Worm (Caenorhabditis elegans): Measurements from ENCODE around the gene dlat-1.

DNA sequence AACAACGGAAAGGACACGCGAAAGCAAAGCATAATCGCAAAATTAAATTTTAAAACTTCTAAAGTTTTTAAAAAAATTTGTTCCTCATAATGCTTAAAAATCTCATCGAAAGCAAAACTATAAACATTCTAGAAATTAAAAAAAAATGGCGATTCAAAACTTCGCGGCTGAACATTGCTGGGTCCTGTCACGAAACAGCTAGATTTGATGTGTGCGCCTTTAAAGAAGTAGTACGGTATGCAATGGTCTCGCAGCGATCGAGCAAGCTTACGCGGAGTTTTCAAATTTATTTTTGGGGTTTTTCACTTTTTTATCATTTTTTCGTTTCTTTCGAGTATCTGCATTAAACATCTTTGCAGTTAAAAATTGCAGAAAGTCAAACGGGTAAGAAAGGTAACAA, 10.0 kb upstream of the dlat-1 start, which contains the start of gene coh-3:
- no peak for TF ChIP-seq nhr-77 (tag; optimal IDR thresholded peaks at IDR 0.05)
- no peak for TF ChIP-seq ztf-11 (tag; optimal IDR thresholded peaks at IDR 0.05)
- no peak for TF ChIP-seq aly-2 (tag; optimal IDR thresholded peaks at IDR 0.05)
- no peak for TF ChIP-seq fos-1 (tag; optimal IDR thresholded peaks at IDR 0.05)
- no peak for TF ChIP-seq nhr-237 (tag; optimal IDR thresholded peaks at IDR 0.05)
- no peak for TF ChIP-seq unc-62 (GFP tag; optimal IDR thresholded peaks at IDR 0.05 in 1 of 2)
- TF ChIP-seq unc-62 (tag; optimal IDR thresholded peaks at IDR 0.05): no peak
- no peak for TF ChIP-seq nhr-111 (GFP tag; optimal IDR thresholded peaks at IDR 0.05)
- TF ChIP-seq nhr-11 (tag; optimal IDR thresholded peaks at IDR 0.05): no peak
- TF ChIP-seq snpc-4 (tag; optimal IDR thresholded peaks at IDR 0.05): no peak
- no peak for TF ChIP-seq mxl-2 (GFP tag; conservative IDR thresholded peaks at IDR 0.05)
- TF ChIP-seq jun-1 (tag; optimal IDR thresholded peaks at IDR 0.05): no peak
- TF ChIP-seq daf-12 (tag; optimal IDR thresholded peaks at IDR 0.05): no peak
- no peak for TF ChIP-seq ZK337.2 (GFP tag; IDR thresholded peaks at IDR 0.05)
- no peak for TF ChIP-seq unc-39 (tag; optimal IDR thresholded peaks at IDR 0.05)

All from whole organism, L4 larva.